Worm (Caenorhabditis elegans) whole organism, L4/young adult: Measurements from ENCODE around the gene msp-58.
"Not testable (repeated sequence)": the region's sequence is repeated elsewhere in the genome, so short reads cannot be mapped to it uniquely, and the experiment has no call there.

Experiments used
- W03F9.2 ChIP-seq: fragments of 150-350 bp; optimal IDR thresholded peaks from 2 replicates; lab custom pipeline; 2014; ENCODE audit warnings: missing biosample characterization, missing genetic modification characterization
- dao-5 ChIP-seq: sonication (generic microtip); optimal IDR thresholded peaks from 2 replicates; lab custom pipeline; 2016; ENCODE audit warnings: missing genotype, missing genetic modification characterization, moderate library complexity, missing compliant biosample characterization

- TF ChIP-seq dao-5, W03F9.2 (tag; lab: Kevin White, UChicago): not testable (repeated sequence)
Observed at ce11 chrIV:5313011-5313410, 4.6 kb downstream of the msp-58 start, which contains the start of the genes msp-59 and ZK354.2.
